Worm (Caenorhabditis elegans) whole organism, L3 larva: Measurements from ENCODE around the gene C10B5.3.

Source experiments
- elt-3 ChIP-seq, 3 experiments: fragments of 150-350 bp in 1 of 3; sonication (generic microtip) in 2 of 3; optimal IDR thresholded peaks; 2 replicates in 2 of 3; 4 replicates in 1 of 3; lab custom pipeline; 2014 to 2017; ENCODE audit warnings: missing biosample characterization in 3 of 3, missing genetic modification characterization in 3 of 3
- fos-1 ChIP-seq: fragments of 150-350 bp; optimal IDR thresholded peaks from 2 replicates; lab custom pipeline; 2014; ENCODE audit warnings: missing biosample characterization, missing genetic modification characterization
- hmg-11 ChIP-seq: sonication (generic microtip); optimal IDR thresholded peaks from 2 replicates; lab custom pipeline; 2016; ENCODE audit warnings: missing genetic modification characterization, missing compliant biosample characterization
- lin-15B ChIP-seq: fragments of 150-350 bp; optimal IDR thresholded peaks from 2 replicates; lab custom pipeline; 2014; ENCODE audit warnings: missing biosample characterization, missing genetic modification characterization
- lin-39 ChIP-seq: fragments of 150-350 bp; optimal IDR thresholded peaks from 2 replicates; lab custom pipeline; 2018; ENCODE audit warnings: missing biosample characterization, missing genetic modification reagents, missing genetic modification characterization
- nhr-11 ChIP-seq: fragments of 150-350 bp; optimal IDR thresholded peaks from 2 replicates; lab custom pipeline; 2014; ENCODE audit warnings: missing biosample characterization, missing genetic modification characterization
- nhr-23 ChIP-seq: fragments of 150-350 bp; optimal IDR thresholded peaks from 2 replicates; lab custom pipeline; 2014; ENCODE audit warnings: missing biosample characterization, missing genetic modification reagents, missing genetic modification characterization
- nhr-28 ChIP-seq: fragments of 150-350 bp; optimal IDR thresholded peaks from 2 replicates; lab custom pipeline; 2014; ENCODE audit warnings: missing biosample characterization, missing genetic modification characterization
- snpc-4 ChIP-seq: fragments of 150-350 bp; optimal IDR thresholded peaks from 2 replicates; lab custom pipeline; 2014; ENCODE audit warnings: missing biosample characterization, missing genetic modification characterization
- ztf-11 ChIP-seq: fragments of 150-350 bp; optimal IDR thresholded peaks from 2 replicates; lab custom pipeline; 2014; ENCODE audit warnings: missing biosample characterization, missing genetic modification characterization
- ztf-4 ChIP-seq: fragments of 150-350 bp; optimal IDR thresholded peaks from 2 replicates; lab custom pipeline; 2014; ENCODE audit warnings: missing biosample characterization, missing genetic modification characterization

DNA sequence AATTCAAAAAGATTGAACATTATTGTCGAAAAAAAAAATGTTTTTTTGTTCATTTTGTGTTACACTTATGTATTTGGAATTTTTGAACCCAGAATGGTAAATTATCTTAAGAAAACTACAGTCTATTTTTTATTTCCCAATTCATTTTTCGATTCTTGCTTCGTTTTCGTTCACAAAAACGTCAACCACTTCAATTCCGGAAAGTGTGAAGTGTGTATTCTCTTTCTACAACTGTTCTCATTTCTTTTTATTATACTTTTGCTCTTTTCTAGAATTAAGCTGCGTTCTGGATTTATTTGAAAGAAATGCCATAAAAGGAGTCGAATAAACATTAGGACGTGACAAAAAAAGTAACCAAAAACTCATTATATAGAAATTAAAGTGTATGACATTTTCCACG, 34.3 kb upstream of the C10B5.3 start, which contains the start of gene F41E6.1:
- TF ChIP-seq snpc-4 (no peak), ztf-4 (tag; lab: Kevin White, UChicago) (no peak), hmg-11 (tag; lab: Kevin White, UChicago) (no peak), lin-39 (tag; lab: Kevin White, UChicago) (no peak), lin-15B (no peak), elt-3 (tag; optimal IDR thresholded peaks at IDR 0.05; lab: Kevin White, UChicago) (no peak), ztf-11 (tag; lab: Kevin White, UChicago) (no peak), fos-1 (no peak), nhr-11 (no peak), nhr-28 (tag; lab: Kevin White, UChicago) (no peak), nhr-23 (no peak)
